Worm (Caenorhabditis elegans) whole organism, L3 larva: ENCODE data around the gene F13H8.5.

ENCODE experiments used
- R02D3.7 ChIP-seq: fragments of 150-350 bp; optimal IDR thresholded peaks from 2 replicates; lab custom pipeline; 2014; ENCODE audit warnings: missing biosample characterization, missing genetic modification characterization
- ama-1 ChIP-seq: fragments of 150-350 bp; optimal IDR thresholded peaks from 2 replicates; lab custom pipeline; 2018
- snpc-4 ChIP-seq: fragments of 150-350 bp; optimal IDR thresholded peaks from 2 replicates; lab custom pipeline; 2014; ENCODE audit warnings: missing biosample characterization, missing genetic modification characterization

- TF ChIP-seq ama-1 (no peak), snpc-4 (tag; lab: Kevin White, UChicago) (no peak), R02D3.7 (tag; lab: Kevin White, UChicago) (no peak)
Measured at ce11 chrII:6281903-6282302, 26.0 kb upstream of the F13H8.5 start.
